Worm (Caenorhabditis elegans): Measurements from ENCODE around the gene cut-1.

The cut-1 gene

ce11 chrII:11290109-11290784 lies 21.3 kb downstream of the cut-1 start, which contains the start of gene C47G2.3:
Gene C47G2.3 (minus strand): TSS chrII:11290159.
- TF ChIP-seq klf-2 (GFP tag; conservative IDR thresholded peaks at IDR 0.05) (no peak), ztf-23 (GFP tag; IDR thresholded peaks at IDR 0.05) (no peak), tab-1 (GFP tag; IDR thresholded peaks at IDR 0.05) (no peak), cog-1 (tag; optimal IDR thresholded peaks at IDR 0.05) (no peak), flt-1 (GFP tag; IDR thresholded peaks at IDR 0.05) (no peak), ztf-29 (GFP tag; IDR thresholded peaks at IDR 0.05) (no peak), med-1 (GFP tag; optimal IDR thresholded peaks at IDR 0.05; ENCODE audit: insufficient read depth) (no peak), T22C8.4 (GFP tag; IDR thresholded peaks at IDR 0.05) (no peak), ref-1 (GFP tag; conservative IDR thresholded peaks at IDR 0.05) (no peak)

DNA sequence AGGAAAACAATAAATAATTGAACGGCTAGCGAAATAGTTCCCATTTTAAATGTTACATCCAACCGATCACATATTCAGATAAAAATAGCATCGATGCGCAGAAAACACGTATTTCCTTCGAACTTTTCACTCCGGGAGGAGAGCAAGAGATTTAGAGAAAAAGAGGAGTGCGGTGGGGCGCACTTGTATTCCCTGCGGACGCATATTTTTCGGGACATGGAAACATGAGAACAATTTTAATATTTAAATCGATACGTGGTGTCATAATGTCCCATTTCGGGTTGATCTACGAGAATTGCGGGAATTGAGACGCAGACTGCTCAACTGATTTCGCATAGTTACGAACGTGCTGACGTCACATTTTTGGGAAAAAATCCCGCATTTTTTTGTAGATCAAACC lies 24.5 kb downstream of the cut-1 start, which contains the start of gene C47G2.4:
Gene C47G2.4, minus strand, starts transcription at position 174 of the 400 bp plus-strand sequence.
- TF ChIP-seq ztf-29 (GFP tag; IDR thresholded peaks at IDR 0.05) (no peak), ref-1 (GFP tag; conservative IDR thresholded peaks at IDR 0.05) (no peak), med-1 (GFP tag; optimal IDR thresholded peaks at IDR 0.05; ENCODE audit: insufficient read depth) (no peak), flt-1 (GFP tag; IDR thresholded peaks at IDR 0.05) (no peak), cog-1 (tag; optimal IDR thresholded peaks at IDR 0.05) (no peak), tab-1 (GFP tag; IDR thresholded peaks at IDR 0.05) (no peak), klf-2 (GFP tag; conservative IDR thresholded peaks at IDR 0.05) (no peak), T22C8.4 (GFP tag; IDR thresholded peaks at IDR 0.05) (no peak), ztf-23 (GFP tag; IDR thresholded peaks at IDR 0.05) (no peak)

DNA sequence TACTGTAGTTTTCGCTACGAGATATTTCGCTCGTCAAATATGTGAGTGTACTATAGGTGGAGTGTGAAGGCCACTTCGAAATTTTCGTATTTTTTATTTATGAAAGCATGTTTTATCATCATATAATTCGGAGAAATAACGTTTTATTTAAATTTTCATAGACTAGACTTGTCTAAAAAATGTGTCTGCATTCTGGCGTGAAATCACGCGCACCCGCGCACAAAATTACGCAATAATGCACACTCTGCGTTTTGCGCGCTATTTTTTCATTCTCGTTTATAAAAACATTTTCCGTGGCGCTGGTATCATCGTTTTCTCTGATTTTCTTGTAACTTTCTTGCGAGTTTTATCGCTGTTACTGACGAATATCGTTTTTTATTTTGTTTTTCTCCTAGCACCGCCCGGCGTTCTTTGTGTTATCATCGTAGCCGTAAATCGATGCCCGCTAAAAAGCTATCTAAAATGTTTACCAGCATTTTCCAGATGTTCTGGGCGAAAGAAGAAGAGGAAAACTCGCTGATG lies 28.4 kb downstream of the cut-1 start, which contains the start of gene saps-1:
Gene saps-1, plus strand, starts transcription at position 472 of the 522 bp plus-strand sequence.
- TF ChIP-seq ref-1 (GFP tag; conservative IDR thresholded peaks at IDR 0.05) (no peak), med-1 (GFP tag; optimal IDR thresholded peaks at IDR 0.05; ENCODE audit: insufficient read depth) (no peak), ztf-23 (GFP tag; IDR thresholded peaks at IDR 0.05) (no peak), flt-1 (GFP tag; IDR thresholded peaks at IDR 0.05) (no peak), ztf-29 (GFP tag; IDR thresholded peaks at IDR 0.05) (no peak), T22C8.4 (GFP tag; IDR thresholded peaks at IDR 0.05) (no peak), klf-2 (GFP tag; conservative IDR thresholded peaks at IDR 0.05) (no peak)

DNA sequence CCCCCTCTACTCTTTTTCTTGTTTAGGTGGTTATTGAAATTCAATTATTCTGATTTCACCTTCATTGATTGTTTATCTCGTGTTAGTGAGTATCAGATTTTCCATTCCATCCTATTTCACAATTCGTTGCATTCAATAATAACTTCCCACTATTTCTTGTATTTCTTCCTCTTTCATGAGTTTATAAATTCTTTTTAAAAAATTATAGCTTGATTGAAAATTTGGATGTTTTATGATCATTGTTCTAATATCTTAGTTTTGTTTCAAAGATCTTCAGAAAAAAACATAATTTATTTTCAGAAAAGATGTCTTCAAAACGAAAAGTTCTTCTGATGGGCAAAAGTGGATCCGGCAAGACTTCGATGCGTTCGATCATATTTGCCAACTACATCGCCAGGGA lies 32.1 kb downstream of the cut-1 start, which contains the start of gene raga-1:
Gene raga-1, plus strand, starts transcription at position 301 of the 400 bp plus-strand sequence.
- no peak for TF ChIP-seq T22C8.4 (GFP tag; IDR thresholded peaks at IDR 0.05)
- no peak for TF ChIP-seq klf-2 (GFP tag; conservative IDR thresholded peaks at IDR 0.05)
- no peak for TF ChIP-seq ztf-29 (GFP tag; IDR thresholded peaks at IDR 0.05)
- no peak for TF ChIP-seq tab-1 (GFP tag; IDR thresholded peaks at IDR 0.05)
- no peak for TF ChIP-seq cog-1 (tag; optimal IDR thresholded peaks at IDR 0.05)
- no peak for TF ChIP-seq ztf-23 (GFP tag; IDR thresholded peaks at IDR 0.05)
- TF ChIP-seq ref-1 (GFP tag; conservative IDR thresholded peaks at IDR 0.05): no peak
- no peak for TF ChIP-seq med-1 (GFP tag; optimal IDR thresholded peaks at IDR 0.05; ENCODE audit: insufficient read depth)
- no peak for TF ChIP-seq flt-1 (GFP tag; IDR thresholded peaks at IDR 0.05)

DNA sequence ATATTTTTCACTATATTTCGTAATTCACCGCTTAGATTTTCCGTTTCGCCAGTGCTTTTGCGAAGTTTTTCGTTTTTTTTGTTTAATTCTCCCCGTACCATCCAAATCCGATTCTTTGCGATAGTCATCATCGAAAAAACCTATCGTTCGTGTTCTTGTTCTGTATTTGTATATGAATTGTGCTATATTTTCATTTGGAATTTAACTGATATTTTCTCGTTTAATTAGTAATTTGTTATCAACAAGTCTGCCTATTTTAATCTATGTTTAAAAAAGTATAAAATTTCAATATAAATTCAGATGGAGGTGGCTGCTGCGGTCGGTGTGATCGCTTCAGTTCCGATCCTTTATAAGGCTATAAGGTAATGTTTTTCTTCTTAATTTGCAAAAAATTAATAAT lies 33.7 kb downstream of the cut-1 start, which contains the start of gene samp-1:
Gene samp-1, plus strand, starts transcription at position 301 of the 400 bp plus-strand sequence.
- TF ChIP-seq med-1 (GFP tag; optimal IDR thresholded peaks at IDR 0.05; ENCODE audit: insufficient read depth) (no peak), ztf-29 (GFP tag; IDR thresholded peaks at IDR 0.05) (no peak), flt-1 (GFP tag; IDR thresholded peaks at IDR 0.05) (no peak), ztf-23 (GFP tag; IDR thresholded peaks at IDR 0.05) (no peak), T22C8.4 (GFP tag; IDR thresholded peaks at IDR 0.05) (no peak), klf-2 (GFP tag; conservative IDR thresholded peaks at IDR 0.05) (no peak), ref-1 (GFP tag; conservative IDR thresholded peaks at IDR 0.05) (no peak), tab-1 (GFP tag; IDR thresholded peaks at IDR 0.05) (no peak)

ce11 chrII:11305627-11306449 lies 36.9 kb downstream of the cut-1 start, which contains the start of gene rsf-1:
Gene rsf-1 (plus strand): TSS chrII:11306399.
- TF ChIP-seq tab-1 (GFP tag; IDR thresholded peaks at IDR 0.05): no peak
- TF ChIP-seq cog-1 (tag; optimal IDR thresholded peaks at IDR 0.05): peak; percentile 44

ce11 chrII:11307332-11307731 lies 38.4 kb downstream of the cut-1 start:
- no peak for TF ChIP-seq ztf-29 (GFP tag; IDR thresholded peaks at IDR 0.05)
- TF ChIP-seq med-1 (GFP tag; optimal IDR thresholded peaks at IDR 0.05; ENCODE audit: insufficient read depth): no peak
- no peak for TF ChIP-seq flt-1 (GFP tag; IDR thresholded peaks at IDR 0.05)
- TF ChIP-seq ref-1 (GFP tag; conservative IDR thresholded peaks at IDR 0.05): no peak
- no peak for TF ChIP-seq T22C8.4 (GFP tag; IDR thresholded peaks at IDR 0.05)

ce11 chrII:11307953-11308352 lies 39.0 kb downstream of the cut-1 start:
- TF ChIP-seq ztf-23 (GFP tag; IDR thresholded peaks at IDR 0.05): no peak

- TF ChIP-seq tab-1 (GFP tag; IDR thresholded peaks at IDR 0.05) (0 out of 2 replicates have a peak, but pooled peaks have one; percentile 13), ref-1 (GFP tag; conservative IDR thresholded peaks at IDR 0.05) (no peak), klf-2 (GFP tag; conservative IDR thresholded peaks at IDR 0.05) (no peak)
These were observed 43.3 kb downstream of the cut-1 start, which contains the start of gene T24F1.7 for ce11 chrII:11312223-11312622. Gene T24F1.7 (plus strand): TSS chrII:11312523.

ce11 chrII:11314165-11314564 lies 45.2 kb downstream of the cut-1 start, which contains the start of gene T24F1.4:
Gene T24F1.4 (minus strand): TSS chrII:11314265.
- TF ChIP-seq cog-1 (tag; optimal IDR thresholded peaks at IDR 0.05): no peak
- no peak for TF ChIP-seq ztf-23 (GFP tag; IDR thresholded peaks at IDR 0.05)
- TF ChIP-seq ref-1 (GFP tag; conservative IDR thresholded peaks at IDR 0.05): no peak
- TF ChIP-seq med-1 (GFP tag; optimal IDR thresholded peaks at IDR 0.05; ENCODE audit: insufficient read depth): no peak
- no peak for TF ChIP-seq flt-1 (GFP tag; IDR thresholded peaks at IDR 0.05)
- no peak for TF ChIP-seq klf-2 (GFP tag; conservative IDR thresholded peaks at IDR 0.05)
- no peak for TF ChIP-seq T22C8.4 (GFP tag; IDR thresholded peaks at IDR 0.05)
- no peak for TF ChIP-seq ztf-29 (GFP tag; IDR thresholded peaks at IDR 0.05)
- no peak for TF ChIP-seq tab-1 (GFP tag; IDR thresholded peaks at IDR 0.05)

All from whole organism, midembryonic.